Fruit fly (Drosophila melanogaster) whole organism: Measurements from ENCODE around the gene dnc.

Experiments used
- CG8478 ChIP-seq: fragments of >200 bp; optimal IDR thresholded peaks from 2 replicates; lab custom pipeline; 2018; ENCODE audit warnings: inconsistent platforms
- Dll ChIP-seq: fragments of >200 bp; optimal IDR thresholded peaks from 2 replicates; lab custom pipeline; 2017
- psq ChIP-seq: fragments of >200 bp; optimal IDR thresholded peaks from 2 replicates; lab custom pipeline; 2017
- usp ChIP-seq: fragments of >200 bp; optimal IDR thresholded peaks from 2 replicates; lab custom pipeline; 2017; ENCODE audit warnings: missing biosample characterization, missing genetic modification characterization, mixed read lengths

- no peak for TF ChIP-seq CG8478 (lab: Kevin White, UChicago)
- no peak for TF ChIP-seq psq (lab: Kevin White, UChicago)
- TF ChIP-seq Dll (lab: Kevin White, UChicago), result no peak
- no peak for TF ChIP-seq usp
These were observed 105.7 kb downstream of the dnc start for dm6 chrX:3281958-3282357.
